Worm (Caenorhabditis elegans) whole organism, young adult: ENCODE results near the gene sre-7.

Source experiments
- B0261.1 ChIP-seq: sonication (generic microtip); optimal IDR thresholded peaks from 2 replicates; lab custom pipeline; 2016; ENCODE audit warnings: mild to moderate bottlenecking, missing genetic modification characterization, moderate library complexity, missing compliant biosample characterization
- C17E4.6 ChIP-seq: fragments of 200-800 bp; sonication (Bioruptor generic); IDR thresholded peaks from 2 replicates; pipeline ENCODE4 v1.3.6; 2022; ENCODE audit warnings: missing genetic modification reagents, missing genetic modification characterization, missing compliant biosample characterization
- D2030.7 ChIP-seq: fragments of 200-800 bp; sonication (Bioruptor generic); IDR thresholded peaks from 2 replicates; pipeline ENCODE4 v1.3.6; 2022; ENCODE audit warnings: missing genetic modification reagents, missing genetic modification characterization, missing compliant biosample characterization
- F33H1.4 ChIP-seq: fragments of 200-800 bp; sonication (Bioruptor generic); IDR thresholded peaks from 2 replicates; pipeline ENCODE4 v1.3.6; 2022; ENCODE audit warnings: missing genetic modification reagents, missing genetic modification characterization, missing compliant biosample characterization
- F37B4.10 ChIP-seq: fragments of 200-800 bp; sonication (Bioruptor generic); IDR thresholded peaks from 2 replicates; pipeline ENCODE4 v1.3.6; 2022; ENCODE audit warnings: missing genetic modification characterization, missing compliant biosample characterization
- F39B2.1 ChIP-seq: fragments of 200-800 bp; sonication (Bioruptor generic); IDR thresholded peaks from 2 replicates; pipeline ENCODE4 v1.3.6; 2022; ENCODE audit warnings: missing genetic modification reagents, missing genetic modification characterization, missing compliant biosample characterization
- K11D2.4 ChIP-seq: fragments of 200-800 bp; sonication (Bioruptor generic); IDR thresholded peaks from 2 replicates; pipeline ENCODE4 v1.3.6; 2022; ENCODE audit warnings: missing genetic modification reagents, missing genetic modification characterization, missing compliant biosample characterization
- Y53F4B.3 ChIP-seq: fragments of 200-800 bp; sonication (Bioruptor generic); IDR thresholded peaks from 2 replicates; pipeline ENCODE4 v1.3.6; 2022; ENCODE audit warnings: missing genetic modification reagents, missing genetic modification characterization, missing compliant biosample characterization
- Y53G8AR.9 ChIP-seq: fragments of 200-800 bp; sonication (Bioruptor generic); conservative IDR thresholded peaks from 2 replicates; pipeline ENCODE4 v1.3.6; 2022; ENCODE audit warnings: missing genetic modification reagents, missing genetic modification characterization, missing compliant biosample characterization
- Y56A3A.18 ChIP-seq: fragments of 200-800 bp; sonication (Bioruptor generic); IDR thresholded peaks from 2 replicates; pipeline ENCODE4 v1.3.6; 2022; ENCODE audit warnings: missing genetic modification reagents, missing genetic modification characterization, missing compliant biosample characterization
- Y67H2A.10 ChIP-seq: fragments of 200-800 bp; sonication (Bioruptor generic); conservative IDR thresholded peaks from 2 replicates; pipeline ENCODE4 v1.3.6; 2022; ENCODE audit warnings: missing genetic modification reagents, missing genetic modification characterization, missing compliant biosample characterization
- Y79H2A.3 ChIP-seq: fragments of 200-800 bp; sonication (Bioruptor generic); conservative IDR thresholded peaks from 2 replicates; pipeline ENCODE4 v1.3.6; 2022; ENCODE audit warnings: missing genetic modification reagents, missing genetic modification characterization, missing compliant biosample characterization
- Y95B8A.8 ChIP-seq: fragments of 200-800 bp; sonication (Bioruptor generic); IDR thresholded peaks from 2 replicates; pipeline ENCODE4 v1.3.6; 2022; ENCODE audit warnings: missing genetic modification reagents, missing genetic modification characterization, missing compliant biosample characterization
- aptf-3 ChIP-seq: fragments of 200-800 bp; sonication (Bioruptor generic); IDR thresholded peaks from 2 replicates; pipeline ENCODE4 v1.3.6; 2022; ENCODE audit warnings: missing genetic modification characterization, missing compliant biosample characterization
- attf-3 ChIP-seq: fragments of 200-800 bp; sonication (Bioruptor generic); conservative IDR thresholded peaks from 2 replicates; pipeline ENCODE4 v1.3.6; 2022; ENCODE audit warnings: missing genetic modification reagents, missing genetic modification characterization, missing compliant biosample characterization
- attf-6 ChIP-seq: fragments of 200-800 bp; sonication (Bioruptor generic); IDR thresholded peaks from 2 replicates; pipeline ENCODE4 v1.3.6; 2022; ENCODE audit warnings: missing genetic modification reagents, missing genetic modification characterization, missing compliant biosample characterization
- bed-1 ChIP-seq: fragments of 200-800 bp; sonication (Bioruptor generic); IDR thresholded peaks from 2 replicates; pipeline ENCODE4 v1.3.6; 2022; ENCODE audit warnings: missing genetic modification reagents, missing genetic modification characterization, missing compliant biosample characterization
- bed-2 ChIP-seq: fragments of 200-800 bp; sonication (Bioruptor generic); IDR thresholded peaks from 2 replicates; pipeline ENCODE4 v1.3.6; 2022; ENCODE audit warnings: missing genetic modification reagents, missing genetic modification characterization, missing compliant biosample characterization
- cebp-2 ChIP-seq: fragments of 200-800 bp; sonication (Bioruptor generic); IDR thresholded peaks from 2 replicates; pipeline ENCODE4 v1.3.6; 2022; ENCODE audit warnings: missing genetic modification characterization, missing compliant biosample characterization
- ceh-100 ChIP-seq: fragments of 200-800 bp; sonication (Bioruptor generic); IDR thresholded peaks from 2 replicates; pipeline ENCODE4 v1.3.6; 2022; ENCODE audit warnings: missing genetic modification reagents, missing genetic modification characterization, missing compliant biosample characterization
- ceh-40 ChIP-seq: fragments of 200-800 bp; sonication (Bioruptor generic); IDR thresholded peaks from 2 replicates; pipeline ENCODE4 v1.3.6; 2022; ENCODE audit warnings: missing genetic modification characterization, missing compliant biosample characterization
- ceh-58 ChIP-seq: fragments of 200-800 bp; sonication (Bioruptor generic); IDR thresholded peaks from 2 replicates; pipeline ENCODE4 v1.3.6; 2022; ENCODE audit warnings: missing genetic modification characterization, missing compliant biosample characterization
- dox-1 ChIP-seq: fragments of 200-800 bp; sonication (Bioruptor generic); IDR thresholded peaks from 2 replicates; pipeline ENCODE4 v1.3.6; 2022; ENCODE audit warnings: missing genetic modification reagents, missing genetic modification characterization, missing compliant biosample characterization
- egl-18 ChIP-seq: fragments of 200-800 bp; sonication (Bioruptor generic); IDR thresholded peaks from 2 replicates; pipeline ENCODE4 v1.3.6; 2022; ENCODE audit warnings: missing genetic modification reagents, missing genetic modification characterization, missing compliant biosample characterization
- egl-44 ChIP-seq: fragments of 200-800 bp; sonication (Bioruptor generic); IDR thresholded peaks from 2 replicates; pipeline ENCODE4 v1.3.6; 2022; ENCODE audit warnings: missing genetic modification reagents, missing genetic modification characterization, missing compliant biosample characterization
- egrh-3 ChIP-seq: fragments of 200-800 bp; sonication (Bioruptor generic); IDR thresholded peaks from 2 replicates; pipeline ENCODE4 v1.3.6; 2022; ENCODE audit warnings: missing genetic modification reagents, missing genetic modification characterization, missing compliant biosample characterization
- ekl-4 ChIP-seq: fragments of 200-800 bp; sonication (Bioruptor generic); IDR thresholded peaks from 2 replicates; pipeline ENCODE4 v1.3.6; 2022; ENCODE audit warnings: missing genetic modification reagents, missing genetic modification characterization, missing compliant biosample characterization
- hmg-1.2 ChIP-seq: fragments of 200-800 bp; sonication (Bioruptor generic); IDR thresholded peaks from 2 replicates; pipeline ENCODE4 v1.3.6; 2022; ENCODE audit warnings: missing genetic modification reagents, missing genetic modification characterization, missing compliant biosample characterization
- hmg-20 ChIP-seq: fragments of 200-800 bp; sonication (Bioruptor generic); IDR thresholded peaks from 2 replicates; pipeline ENCODE4 v1.3.6; 2022; ENCODE audit warnings: missing genetic modification reagents, missing genetic modification characterization, missing compliant biosample characterization
- lin-26 ChIP-seq: fragments of 200-800 bp; sonication (Bioruptor generic); IDR thresholded peaks from 2 replicates; pipeline ENCODE4 v1.3.6; 2022; ENCODE audit warnings: missing genetic modification reagents, missing genetic modification characterization, missing compliant biosample characterization
- madf-6 ChIP-seq: fragments of 200-800 bp; sonication (Bioruptor generic); IDR thresholded peaks from 2 replicates; pipeline ENCODE4 v1.3.6; 2022; ENCODE audit warnings: missing genetic modification reagents, missing genetic modification characterization, missing compliant biosample characterization
- madf-8 ChIP-seq: fragments of 200-800 bp; sonication (Bioruptor generic); conservative IDR thresholded peaks from 2 replicates; pipeline ENCODE4 v1.3.6; 2022; ENCODE audit warnings: missing genetic modification reagents, missing genetic modification characterization, missing compliant biosample characterization
- mcd-1 ChIP-seq: fragments of 200-800 bp; sonication (Bioruptor generic); IDR thresholded peaks from 2 replicates; pipeline ENCODE4 v1.3.6; 2022; ENCODE audit warnings: missing genetic modification reagents, missing genetic modification characterization, missing compliant biosample characterization
- nfyb-1 ChIP-seq: fragments of 200-800 bp; sonication (Bioruptor generic); IDR thresholded peaks from 2 replicates; pipeline ENCODE4 v1.3.6; 2022; ENCODE audit warnings: missing genetic modification reagents, missing genetic modification characterization, missing compliant biosample characterization
- nhr-120 ChIP-seq: fragments of 200-800 bp; sonication (Bioruptor generic); IDR thresholded peaks from 2 replicates; pipeline ENCODE4 v1.3.6; 2022; ENCODE audit warnings: missing genetic modification characterization, missing compliant biosample characterization
- nhr-90 ChIP-seq: sonication (generic microtip); optimal IDR thresholded peaks from 2 replicates; lab custom pipeline; 2016; ENCODE audit warnings: missing genotype, mild to moderate bottlenecking, missing genetic modification characterization, missing compliant biosample characterization
- pbrm-1 ChIP-seq: fragments of 200-800 bp; sonication (Bioruptor generic); IDR thresholded peaks from 2 replicates; pipeline ENCODE4 v1.3.6; 2022; ENCODE audit warnings: missing genetic modification reagents, missing genetic modification characterization, missing compliant biosample characterization
- rcor-1 ChIP-seq: fragments of 200-800 bp; sonication (Bioruptor generic); IDR thresholded peaks from 2 replicates; pipeline ENCODE4 v1.3.6; 2022; ENCODE audit warnings: missing genetic modification reagents, missing genetic modification characterization, missing compliant biosample characterization
- rpc-1 ChIP-seq, 2 experiments: fragments of 150-350 bp in 1 of 2; sonication (generic microtip) in 1 of 2; optimal IDR thresholded peaks; 2 replicates each; lab custom pipeline; 2014 to 2018; ENCODE audit warnings: missing biosample characterization in 1 of 2, missing genetic modification characterization in 1 of 2, missing genetic modification reagents in 1 of 2, missing genotype in 1 of 2
- sea-2 ChIP-seq: fragments of 200-800 bp; sonication (Bioruptor generic); IDR thresholded peaks from 2 replicates; pipeline ENCODE4 v1.3.6; 2022; ENCODE audit warnings: missing genetic modification characterization, missing compliant biosample characterization
- tbp1 ChIP-seq: fragments of 200-800 bp; sonication (Bioruptor generic); optimal IDR thresholded peaks from 2 replicates; lab custom pipeline; 2018; ENCODE audit warnings: mild to moderate bottlenecking, missing genetic modification characterization, missing compliant biosample characterization
- ztf-25 ChIP-seq: fragments of 200-800 bp; sonication (Bioruptor generic); IDR thresholded peaks from 2 replicates; pipeline ENCODE4 v1.3.6; 2022; ENCODE audit warnings: missing genetic modification reagents, missing genetic modification characterization, missing compliant biosample characterization
- ztf-28 ChIP-seq: fragments of 200-800 bp; sonication (Bioruptor generic); IDR thresholded peaks from 2 replicates; pipeline ENCODE4 v1.3.6; 2022; ENCODE audit warnings: missing genetic modification reagents, missing genetic modification characterization, missing compliant biosample characterization

The sre-7 gene

DNA sequence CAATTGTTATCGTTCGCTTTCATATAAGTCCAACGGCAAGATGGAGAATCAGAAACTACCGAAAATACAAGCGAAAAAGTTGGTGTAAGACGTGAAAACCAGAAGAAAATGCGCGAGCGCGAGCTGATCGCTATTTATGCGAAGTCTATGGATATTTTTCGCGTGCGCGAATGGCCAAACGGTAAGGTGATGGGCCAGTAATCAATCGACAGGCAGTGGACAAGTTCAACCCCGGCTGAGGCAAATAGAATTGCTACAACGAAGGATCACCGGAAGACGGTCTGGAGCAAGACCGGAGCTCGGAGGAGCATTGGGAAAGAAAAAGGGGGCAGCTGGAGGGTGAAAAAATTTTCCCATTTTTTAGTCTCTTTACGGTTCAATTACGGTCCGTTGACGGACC is 6.6 kb upstream of the sre-7 start:
- TF ChIP-seq egl-18 (GFP tag; lab: Robert Waterston, UW) (0 out of 2 replicates have a peak, but pooled peaks have one; percentile 14), hmg-20 (GFP tag; lab: Robert Waterston, UW) (peak; percentile 60; the same call in 1 of the 2 replicates), nhr-90 (tag; lab: Kevin White, UChicago) (peak; percentile 31), D2030.7 (GFP tag; lab: Robert Waterston, UW) (peak; percentile 94), ceh-58 (GFP tag; lab: Robert Waterston, UW) (peak; percentile 95), F39B2.1 (peak; percentile 75), ztf-28 (GFP tag; lab: Robert Waterston, UW) (0 out of 2 replicates have a peak, but pooled peaks have one; percentile 29), ztf-25 (GFP tag; lab: Robert Waterston, UW) (peak; percentile 95), Y79H2A.3 (0 out of 2 replicates have a peak, but pooled peaks have one; percentile 18), Y53G8AR.9 (GFP tag; lab: Robert Waterston, UW) (peak; percentile 64; the same call in 1 of the 2 replicates), bed-2 (GFP tag; lab: Robert Waterston, UW) (peak; percentile 85), Y53F4B.3 (GFP tag; lab: Robert Waterston, UW) (0 out of 2 replicates have a peak, but pooled peaks have one; percentile 18), ceh-100 (GFP tag; lab: Robert Waterston, UW) (peak; percentile 67; the same call in 1 of the 2 replicates), C17E4.6 (GFP tag; lab: Robert Waterston, UW) (0 out of 2 replicates have a peak, but pooled peaks have one; percentile 21), ekl-4 (GFP tag; lab: Robert Waterston, UW) (peak; percentile 78), dox-1 (peak; percentile 87), aptf-3 (GFP tag; lab: Robert Waterston, UW) (peak; percentile 90), F37B4.10 (GFP tag; lab: Robert Waterston, UW) (0 out of 2 replicates have a peak, but pooled peaks have one; percentile 52), bed-1 (0 out of 2 replicates have a peak, but pooled peaks have one; percentile 78), attf-3 (0 out of 2 replicates have a peak, but pooled peaks have one; percentile 35), nfyb-1 (GFP tag; lab: Robert Waterston, UW) (peak; percentile 57; the same call in 1 of the 2 replicates), pbrm-1 (GFP tag; lab: Robert Waterston, UW) (peak; percentile 79), B0261.1 (tag; lab: Kevin White, UChicago) (peak; percentile 52), madf-6 (GFP tag; lab: Robert Waterston, UW) (peak; percentile 71), F33H1.4 (GFP tag; lab: Robert Waterston, UW) (peak; percentile 57), mcd-1 (GFP tag; lab: Robert Waterston, UW) (peak; percentile 61), egl-44 (GFP tag; lab: Robert Waterston, UW) (peak; percentile 91), Y95B8A.8 (GFP tag; lab: Robert Waterston, UW) (peak; percentile 68; the same call in 1 of the 2 replicates), Y67H2A.10 (GFP tag; lab: Robert Waterston, UW) (0 out of 2 replicates have a peak, but pooled peaks have one; percentile 9), ceh-40 (GFP tag; lab: Robert Waterston, UW) (peak; percentile 68; the same call in 1 of the 2 replicates), nhr-120 (GFP tag; lab: Robert Waterston, UW) (0 out of 2 replicates have a peak, but pooled peaks have one; percentile 86), cebp-2 (peak; percentile 96), madf-8 (GFP tag; lab: Robert Waterston, UW) (peak; percentile 53), Y56A3A.18 (GFP tag; lab: Robert Waterston, UW) (peak; percentile 80), K11D2.4 (0 out of 2 replicates have a peak, but pooled peaks have one; percentile 33), tbp1 (GFP tag; lab: Kevin White, UChicago) (peak; percentile 81), lin-26 (GFP tag; lab: Robert Waterston, UW) (peak; percentile 99), attf-6 (peak; percentile 87), sea-2 (GFP tag; lab: Robert Waterston, UW) (peak; percentile 84; the same call in 1 of the 2 replicates), hmg-1.2 (peak; percentile 72), rcor-1 (GFP tag; lab: Robert Waterston, UW) (peak; percentile 59), rpc-1 (optimal IDR thresholded peaks at IDR 0.05; lab: Kevin White, UChicago) (peak; percentile 35), rpc-1 (tag; optimal IDR thresholded peaks at IDR 0.05; lab: Kevin White, UChicago) (peak; percentile 65), egrh-3 (GFP tag; lab: Robert Waterston, UW) (peak; percentile 46)
